Worm (Caenorhabditis elegans) whole organism, midembryonic: Measurements from ENCODE around the gene pax-2.

ENCODE experiments used
- flt-1 ChIP-seq: fragments of 200-800 bp; sonication (Bioruptor generic); IDR thresholded peaks from 2 replicates; pipeline ENCODE4 v1.3.6; 2022; ENCODE audit warnings: missing genetic modification characterization, missing compliant biosample characterization
- ztf-23 ChIP-seq: fragments of 200-800 bp; sonication (Bioruptor generic); IDR thresholded peaks from 2 replicates; pipeline ENCODE4 v1.3.6; 2022; ENCODE audit warnings: missing genetic modification reagents, missing genetic modification characterization, missing compliant biosample characterization

- no peak for TF ChIP-seq ztf-23 (GFP tag; lab: Robert Waterston, UW)
- no peak for TF ChIP-seq flt-1 (GFP tag; lab: Robert Waterston, UW)
Observed at ce11 chrIV:4215349-4215748, 11.2 kb upstream of the pax-2 start.
